Fruit fly (Drosophila melanogaster) whole organism, embryonic: ENCODE measurements around the gene CG31807.

Source experiments
- Atf3 ChIP-seq: fragments of 200-800 bp; sonication (Bioruptor generic); optimal IDR thresholded peaks from 3 replicates; lab custom pipeline; 2016; ENCODE audit warnings: missing biosample characterization, missing genetic modification characterization
- Atf6 ChIP-seq: fragments of 200-800 bp; sonication (Bioruptor generic); IDR thresholded peaks from 2 replicates; pipeline ENCODE4 v1.3.6; 2022; ENCODE audit warnings: missing biosample characterization, missing genetic modification characterization
- BtbVII ChIP-seq: fragments of 200-800 bp; sonication (Bioruptor generic); optimal IDR thresholded peaks from 3 replicates; lab custom pipeline; 2017; ENCODE audit warnings: missing biosample characterization, mild to moderate bottlenecking, missing genetic modification characterization
- CG10431 ChIP-seq: fragments of 200-800 bp; sonication (Bioruptor generic); optimal IDR thresholded peaks from 3 replicates; lab custom pipeline; 2018; ENCODE audit warnings: missing biosample characterization, mild to moderate bottlenecking, missing genetic modification characterization
- CG11560 ChIP-seq: fragments of 200-800 bp; sonication (Bioruptor generic); IDR thresholded peaks from 3 replicates; pipeline ENCODE4 v1.3.6; 2022; ENCODE audit warnings: missing biosample characterization, missing genetic modification characterization
- CG11723 ChIP-seq: fragments of 200-800 bp; sonication (Bioruptor generic); optimal IDR thresholded peaks from 2 replicates; lab custom pipeline; 2017; ENCODE audit warnings: missing biosample characterization, mild to moderate bottlenecking, missing genetic modification characterization
- CG12942 ChIP-seq: fragments of 200-800 bp; sonication (Bioruptor generic); optimal IDR thresholded peaks from 3 replicates; lab custom pipeline; 2016; ENCODE audit warnings: missing biosample characterization, missing genetic modification characterization
- CG13424 ChIP-seq: fragments of 200-800 bp; sonication (Bioruptor generic); optimal IDR thresholded peaks from 2 replicates; lab custom pipeline; 2019; ENCODE audit warnings: missing biosample characterization, mild to moderate bottlenecking, missing genetic modification characterization, moderate library complexity
- CG14014 ChIP-seq: fragments of 200-800 bp; sonication (Bioruptor generic); IDR thresholded peaks from 2 replicates; pipeline ENCODE4 v1.3.6; 2022; ENCODE audit warnings: missing biosample characterization, missing genetic modification characterization
- CG14710 ChIP-seq: fragments of 200-800 bp; sonication (Bioruptor generic); optimal IDR thresholded peaks from 3 replicates; lab custom pipeline; 2019; ENCODE audit warnings: missing biosample characterization, mild to moderate bottlenecking, missing genetic modification characterization, moderate library complexity
- CG14860 ChIP-seq: fragments of 200-800 bp; sonication (Bioruptor generic); IDR thresholded peaks from 3 replicates; pipeline ENCODE4 v1.3.6; 2022; ENCODE audit warnings: missing biosample characterization, missing genetic modification characterization; ENCODE audit not compliant: partially characterized antibody
- CG15479 ChIP-seq: fragments of 200-800 bp; sonication (Bioruptor generic); optimal IDR thresholded peaks from 3 replicates; lab custom pipeline; 2019; ENCODE audit warnings: missing biosample characterization, mild to moderate bottlenecking, missing genetic modification characterization, moderate library complexity
- CG16815 ChIP-seq: fragments of 200-800 bp; sonication (Bioruptor generic); optimal IDR thresholded peaks from 3 replicates; lab custom pipeline; 2017; ENCODE audit warnings: missing biosample characterization, mild to moderate bottlenecking, missing genetic modification characterization
- CG2875 ChIP-seq: fragments of 200-800 bp; sonication (Bioruptor generic); optimal IDR thresholded peaks from 2 replicates; lab custom pipeline; 2017; ENCODE audit warnings: missing biosample characterization, mild to moderate bottlenecking, missing genetic modification characterization, missing genetic modification reagents
- CG30403 ChIP-seq: fragments of 200-800 bp; sonication (Bioruptor generic); optimal IDR thresholded peaks from 3 replicates; lab custom pipeline; 2016; ENCODE audit warnings: missing biosample characterization, missing genetic modification characterization
- CG31224 ChIP-seq: fragments of 200-800 bp; sonication (Bioruptor generic); IDR thresholded peaks from 2 replicates; pipeline ENCODE4 v1.3.6; 2022; ENCODE audit warnings: missing biosample characterization, missing genetic modification characterization
- CG3407 ChIP-seq: fragments of 200-800 bp; sonication (Bioruptor generic); optimal IDR thresholded peaks from 2 replicates; lab custom pipeline; 2018; ENCODE audit warnings: missing biosample characterization, mild to moderate bottlenecking, missing genetic modification characterization
- CG3847 ChIP-seq: fragments of 200-800 bp; sonication (Bioruptor generic); IDR thresholded peaks from 2 replicates; pipeline ENCODE4 v1.3.6; 2022; ENCODE audit warnings: missing biosample characterization, missing genetic modification characterization
- CG6791 ChIP-seq: fragments of 200-800 bp; sonication (Bioruptor generic); IDR thresholded peaks from 3 replicates; pipeline ENCODE4 v1.3.6; 2022; ENCODE audit warnings: missing biosample characterization, missing genetic modification characterization; ENCODE audit not compliant: partially characterized antibody
- CG7357 ChIP-seq: fragments of 200-800 bp; sonication (Bioruptor generic); IDR thresholded peaks from 3 replicates; pipeline ENCODE4 v1.3.6; 2022; ENCODE audit warnings: missing biosample characterization, missing genetic modification characterization
- CG8089 ChIP-seq: fragments of 200-800 bp; sonication (Bioruptor generic); optimal IDR thresholded peaks from 3 replicates; lab custom pipeline; 2016; ENCODE audit warnings: missing biosample characterization, missing genetic modification characterization
- CG8944 ChIP-seq: fragments of 200-800 bp; sonication (Bioruptor generic); optimal IDR thresholded peaks from 3 replicates; lab custom pipeline; 2016; ENCODE audit warnings: missing biosample characterization, missing genetic modification characterization
- CG9437 ChIP-seq: fragments of 200-800 bp; sonication (Bioruptor generic); optimal IDR thresholded peaks from 2 replicates; lab custom pipeline; 2018; ENCODE audit warnings: missing biosample characterization, mild to moderate bottlenecking, missing genetic modification characterization
- CrebB ChIP-seq: fragments of 200-800 bp; sonication (Bioruptor generic); optimal IDR thresholded peaks from 3 replicates; lab custom pipeline; 2018; ENCODE audit warnings: missing biosample characterization, mild to moderate bottlenecking, missing genetic modification characterization
- ERR ChIP-seq: fragments of 200-800 bp; sonication (Bioruptor generic); optimal IDR thresholded peaks from 2 replicates; lab custom pipeline; 2016; ENCODE audit warnings: missing biosample characterization, missing genetic modification characterization
- Eip74EF ChIP-seq, 2 experiments: fragments of 200-800 bp in 1 of 2; fragments of >200 bp in 1 of 2; sonication (Bioruptor generic) in 1 of 2; optimal IDR thresholded peaks; 2 replicates each; lab custom pipeline; 2017 to 2019; ENCODE audit warnings: missing biosample characterization in 2 of 2, missing genetic modification characterization in 2 of 2, mild to moderate bottlenecking in 1 of 2, moderate library complexity in 1 of 2
- Hand ChIP-seq: fragments of 200-800 bp; sonication (Bioruptor generic); optimal IDR thresholded peaks from 2 replicates; lab custom pipeline; 2017; ENCODE audit warnings: mild to moderate bottlenecking, missing biosample characterization, missing genetic modification reagents, missing genetic modification characterization
- Hr3 ChIP-seq: fragments of 200-800 bp; sonication (Bioruptor generic); optimal IDR thresholded peaks from 3 replicates; lab custom pipeline; 2016; ENCODE audit warnings: missing biosample characterization, missing genetic modification characterization
- Lpt ChIP-seq: fragments of >200 bp; optimal IDR thresholded peaks from 2 replicates; lab custom pipeline; 2018; ENCODE audit warnings: missing biosample characterization, missing genetic modification characterization
- MTF-1 ChIP-seq: fragments of 200-800 bp; sonication (Bioruptor generic); optimal IDR thresholded peaks from 2 replicates; lab custom pipeline; 2018; ENCODE audit warnings: missing biosample characterization, mild to moderate bottlenecking, missing genetic modification characterization, borderline replicate concordance
- Ptx1 ChIP-seq: fragments of 200-800 bp; sonication (Bioruptor generic); IDR thresholded peaks from 2 replicates; pipeline ENCODE4 v1.3.6; 2022; ENCODE audit warnings: missing biosample characterization, missing genetic modification characterization
- Rfx ChIP-seq: fragments of 200-800 bp; sonication (Bioruptor generic); IDR thresholded peaks from 2 replicates; pipeline ENCODE4 v1.3.6; 2022; ENCODE audit warnings: missing biosample characterization, missing genetic modification characterization
- Sry-β ChIP-seq: fragments of 200-800 bp; sonication (Bioruptor generic); optimal IDR thresholded peaks from 2 replicates; lab custom pipeline; 2018; ENCODE audit warnings: missing biosample characterization, mild to moderate bottlenecking, missing genetic modification characterization, moderate library complexity
- ci ChIP-seq: fragments of 200-800 bp; sonication (Bioruptor generic); IDR thresholded peaks from 3 replicates; pipeline ENCODE4 v1.3.6; 2022; ENCODE audit warnings: missing biosample characterization, missing genetic modification characterization
- crp ChIP-seq, 2 experiments: fragments of 200-800 bp; sonication (Bioruptor generic); optimal IDR thresholded peaks; 2 replicates in 1 of 2; 3 replicates in 1 of 2; lab custom pipeline; 2017; ENCODE audit warnings: missing biosample characterization in 2 of 2, missing genetic modification characterization in 2 of 2, mild to moderate bottlenecking in 1 of 2, moderate library complexity in 1 of 2
- danr ChIP-seq: fragments of 200-800 bp; sonication (Bioruptor generic); IDR thresholded peaks from 2 replicates; pipeline ENCODE4 v1.3.6; 2022; ENCODE audit warnings: missing biosample characterization, missing genetic modification characterization
- fu2 ChIP-seq: fragments of 200-800 bp; sonication (Bioruptor generic); optimal IDR thresholded peaks from 2 replicates; lab custom pipeline; 2016; ENCODE audit warnings: missing biosample characterization, missing genetic modification characterization
- gro ChIP-seq: fragments of 200-800 bp; sonication (Bioruptor generic); optimal IDR thresholded peaks from 2 replicates; lab custom pipeline; 2016; ENCODE audit warnings: missing biosample characterization, missing genetic modification characterization
- lilli ChIP-seq: fragments of 200-800 bp; sonication (Bioruptor generic); optimal IDR thresholded peaks from 3 replicates; lab custom pipeline; 2016; ENCODE audit warnings: missing biosample characterization, missing genetic modification characterization
- lola ChIP-seq, 3 experiments: fragments of >200 bp in 2 of 3; fragments of 200-800 bp in 1 of 3; sonication (Bioruptor generic) in 1 of 3; optimal IDR thresholded peaks; 2 replicates each; lab custom pipeline; 2017 to 2019; ENCODE audit warnings: missing biosample characterization in 3 of 3, missing genetic modification characterization in 3 of 3, mild to moderate bottlenecking in 1 of 3, moderate library complexity in 1 of 3
- phol ChIP-seq: fragments of 200-800 bp; sonication (Bioruptor generic); optimal IDR thresholded peaks from 3 replicates; lab custom pipeline; 2018; ENCODE audit warnings: missing biosample characterization, mild to moderate bottlenecking, missing genetic modification characterization, moderate library complexity
- row ChIP-seq: fragments of 200-800 bp; sonication (Bioruptor generic); IDR thresholded peaks from 3 replicates; pipeline ENCODE4 v1.3.6; 2022; ENCODE audit warnings: missing biosample characterization, missing genetic modification characterization
- sens ChIP-seq: fragments of 200-800 bp; sonication (Bioruptor generic); peaks from one replicate; lab custom pipeline; 2016; ENCODE audit warnings: missing biosample characterization, missing genetic modification characterization
- sens-2 ChIP-seq: fragments of 200-800 bp; sonication (Bioruptor generic); IDR thresholded peaks from 2 replicates; pipeline ENCODE4 v1.3.6; 2022; ENCODE audit warnings: missing biosample characterization, missing genetic modification characterization
- sqz ChIP-seq: fragments of 200-800 bp; sonication (Bioruptor generic); optimal IDR thresholded peaks from 3 replicates; lab custom pipeline; 2018; ENCODE audit warnings: missing biosample characterization, mild to moderate bottlenecking, missing genetic modification characterization
- tio ChIP-seq: fragments of 200-800 bp; sonication (Bioruptor generic); optimal IDR thresholded peaks from 2 replicates; lab custom pipeline; 2017; ENCODE audit warnings: missing biosample characterization, missing genetic modification characterization, inconsistent platforms
- tup ChIP-seq: fragments of 200-800 bp; sonication (Bioruptor generic); optimal IDR thresholded peaks from 2 replicates; lab custom pipeline; 2016; ENCODE audit warnings: missing biosample characterization, mild to moderate bottlenecking, missing genetic modification characterization, moderate library complexity
- zfh2 ChIP-seq: fragments of 200-800 bp; sonication (Bioruptor generic); optimal IDR thresholded peaks from 2 replicates; lab custom pipeline; 2016; ENCODE audit warnings: missing biosample characterization, missing genetic modification characterization

The CG31807 gene

DNA sequence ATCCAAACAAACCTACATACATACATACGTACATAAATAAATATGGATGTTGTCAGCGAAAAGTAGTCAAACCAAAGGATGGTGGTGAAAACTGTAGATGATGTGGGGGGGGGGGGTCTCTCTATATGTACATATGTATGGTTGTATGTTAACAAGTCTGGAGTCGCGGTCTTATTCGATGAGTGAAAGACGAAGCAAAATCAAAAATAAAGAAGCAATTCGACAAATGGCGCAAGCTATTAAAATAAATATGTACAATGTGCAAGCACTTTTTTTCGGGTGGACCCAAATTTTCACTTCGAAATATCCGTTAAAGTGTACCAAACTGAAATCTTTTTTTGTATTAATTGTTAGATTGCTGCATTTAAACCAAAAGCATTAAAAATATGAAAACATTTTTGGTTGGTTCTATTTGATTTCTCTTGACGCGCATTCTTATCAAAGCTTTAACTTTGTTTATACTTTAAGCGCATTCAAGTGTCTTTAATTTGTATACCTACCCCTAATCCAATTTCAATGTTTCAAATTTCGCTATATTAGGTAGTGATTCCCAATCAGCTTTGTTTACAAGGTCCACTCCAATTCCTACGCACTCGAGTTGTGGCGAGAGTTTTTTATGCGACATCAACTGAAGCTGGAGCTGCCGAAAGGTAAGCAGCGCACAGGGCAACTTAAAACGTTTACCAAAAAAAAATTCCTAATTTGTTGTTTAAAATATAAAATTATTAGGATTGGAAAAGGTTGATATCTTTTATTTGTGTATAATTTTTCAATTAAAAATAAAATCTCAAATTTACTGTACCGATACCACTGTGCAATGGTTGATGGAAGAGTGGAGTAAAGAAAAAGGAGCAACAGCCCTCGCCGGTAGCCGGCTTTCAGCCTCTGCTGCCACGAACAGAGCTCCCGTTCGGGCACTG lies at the start of gene CG31807:
Gene CG31807 (minus strand): TSS at position 51 of the 920 bp plus-strand sequence.
- TF ChIP-seq fu2 (GFP tag; lab: Kevin White, UChicago), result peak; percentile 27
- no peak for TF ChIP-seq Atf6
- peak; percentile 97 for TF ChIP-seq sens
- no peak; the same call in 1 of the 2 replicates for TF ChIP-seq CG14014 (GFP tag; lab: Robert Waterston, UW)
- peak; percentile 34 for TF ChIP-seq Hr3 (GFP tag; lab: Kevin White, UChicago)
- peak; percentile 6 for TF ChIP-seq ERR
- TF ChIP-seq CG14860, result no peak
- TF ChIP-seq Sry-β (GFP tag; lab: Kevin White, UChicago), result peak; percentile 3
- peak; percentile 44 for TF ChIP-seq CG3847 (GFP tag; lab: Robert Waterston, UW)
- peak; percentile 66 for TF ChIP-seq lilli (GFP tag; lab: Kevin White, UChicago)
- TF ChIP-seq CG13424 (tag; lab: Kevin White, UChicago), result peak; percentile 89
- peak; percentile 59 for TF ChIP-seq sqz (GFP tag; lab: Kevin White, UChicago)
- TF ChIP-seq lola (GFP tag; optimal IDR thresholded peaks at IDR 0.05; lab: Kevin White, UChicago), result peak in 1 of 3 experiments; percentile 69
- TF ChIP-seq crp (GFP tag; optimal IDR thresholded peaks at IDR 0.05; lab: Kevin White, UChicago), result peak in 1 of 2 experiments; percentile 2
- TF ChIP-seq Rfx (GFP tag; lab: Robert Waterston, UW), result peak; percentile 37
- TF ChIP-seq CG31224 (GFP tag; lab: Robert Waterston, UW), result no peak
- TF ChIP-seq ci (GFP tag; lab: Robert Waterston, UW), result peak; percentile 52; the same call in 1 of the 3 replicates
- TF ChIP-seq CG8944 (GFP tag; lab: Kevin White, UChicago), result peak; percentile 56
- peak; percentile 59 for TF ChIP-seq row
- no peak for TF ChIP-seq CG11560 (tag; lab: Robert Waterston, UW)
- peak; percentile 68 for TF ChIP-seq CG8089 (GFP tag; lab: Kevin White, UChicago)
- peak; percentile 51 for TF ChIP-seq Atf3
- peak; percentile 64 for TF ChIP-seq Ptx1
- TF ChIP-seq CG2875 (GFP tag; lab: Kevin White, UChicago), result peak; percentile 75
- TF ChIP-seq gro (GFP tag; lab: Kevin White, UChicago), result peak; percentile 55
- peak; percentile 75 for TF ChIP-seq CG3407 (GFP tag; lab: Kevin White, UChicago)
- peak; percentile 28 for TF ChIP-seq CG10431 (GFP tag; lab: Kevin White, UChicago)
- TF ChIP-seq CG16815, result peak; percentile 33
- peak; percentile 51 for TF ChIP-seq CG30403
- TF ChIP-seq BtbVII (GFP tag; lab: Kevin White, UChicago), result peak; percentile 62
- TF ChIP-seq sens-2 (GFP tag; lab: Robert Waterston, UW), result 0 out of 2 replicates have a peak, but pooled peaks have one; percentile 14
- peak; percentile 78 for TF ChIP-seq CG9437
- peak; percentile 5; the same call in 1 of the 3 replicates for TF ChIP-seq CG7357 (GFP tag; lab: Robert Waterston, UW)
- no peak for TF ChIP-seq MTF-1 (GFP tag; lab: Kevin White, UChicago)
- TF ChIP-seq phol (tag; lab: Kevin White, UChicago), result peak; percentile 75
- TF ChIP-seq CrebB, result peak; percentile 79
- peak; percentile 41 for TF ChIP-seq CG14710 (tag; lab: Kevin White, UChicago)
- peak; percentile 50 for TF ChIP-seq CG12942 (GFP tag; lab: Kevin White, UChicago)
- peak; percentile 63 for TF ChIP-seq CG11723 (GFP tag; lab: Kevin White, UChicago)
- TF ChIP-seq CG6791 (GFP tag; lab: Robert Waterston, UW), result no peak
- no peak for TF ChIP-seq CG15479
- 0 out of 2 replicates have a peak, but pooled peaks have one; percentile 12 for TF ChIP-seq danr (GFP tag; lab: Robert Waterston, UW)
- TF ChIP-seq Hand, result peak; percentile 81
- peak; percentile 51 for TF ChIP-seq tio
- no peak for TF ChIP-seq Lpt (GFP tag; lab: Kevin White, UChicago)
- peak in 1 of 2 experiments; percentile 73 for TF ChIP-seq Eip74EF (GFP tag; optimal IDR thresholded peaks at IDR 0.05; lab: Kevin White, UChicago)
- peak; percentile 43 for TF ChIP-seq zfh2 (GFP tag; lab: Kevin White, UChicago)
- TF ChIP-seq tup, result no peak
